Fruit fly (Drosophila melanogaster) whole organism, prepupa: ENCODE data around the gene TkR99D.

Experiments
- Blimp-1 ChIP-seq: fragments of 200-800 bp; sonication (Bioruptor generic); optimal IDR thresholded peaks from 3 replicates; lab custom pipeline; 2017; ENCODE audit warnings: missing biosample characterization, missing genetic modification characterization, mild to moderate bottlenecking, moderate library complexity, missing genetic modification reagents
- CG11294 ChIP-seq: fragments of 200-800 bp; sonication (Bioruptor generic); IDR thresholded peaks from 2 replicates; pipeline ENCODE4 v1.3.6; 2022; ENCODE audit warnings: missing biosample characterization, missing genetic modification characterization
- CG11762 ChIP-seq: fragments of 200-800 bp; sonication (Bioruptor generic); optimal IDR thresholded peaks from 3 replicates; lab custom pipeline; 2016; ENCODE audit warnings: missing biosample characterization, missing genetic modification characterization; ENCODE audit not compliant: insufficient read depth
- CG15336 ChIP-seq: fragments of 200-800 bp; sonication (Bioruptor generic); IDR thresholded peaks from 2 replicates; pipeline ENCODE4 v1.3.6; 2022; ENCODE audit warnings: missing biosample characterization, missing genetic modification characterization
- CG1621 ChIP-seq: fragments of 200-800 bp; sonication (Bioruptor generic); optimal IDR thresholded peaks from 3 replicates; lab custom pipeline; 2018; ENCODE audit warnings: missing biosample characterization, mild to moderate bottlenecking, missing genetic modification characterization
- CG32006 ChIP-seq: fragments of 200-800 bp; sonication (Bioruptor generic); optimal IDR thresholded peaks from 3 replicates; lab custom pipeline; 2017; ENCODE audit warnings: missing biosample characterization, mild to moderate bottlenecking, missing genetic modification characterization
- CG4318 ChIP-seq: fragments of 200-800 bp; sonication (Bioruptor generic); optimal IDR thresholded peaks from 3 replicates; lab custom pipeline; 2017; ENCODE audit warnings: missing biosample characterization, mild to moderate bottlenecking, missing genetic modification characterization
- CG8319 ChIP-seq: fragments of 200-800 bp; sonication (Bioruptor generic); optimal IDR thresholded peaks from 3 replicates; lab custom pipeline; 2016; ENCODE audit warnings: missing biosample characterization, missing genetic modification characterization
- CG8632 ChIP-seq: fragments of 200-800 bp; sonication (Bioruptor generic); optimal IDR thresholded peaks from 3 replicates; lab custom pipeline; 2016; ENCODE audit warnings: missing biosample characterization, missing genetic modification characterization
- Eip78C ChIP-seq: fragments of 200-800 bp; sonication (Bioruptor generic); peaks from one replicate; lab custom pipeline; 2016; ENCODE audit warnings: missing biosample characterization, missing genetic modification characterization
- Gug ChIP-seq: fragments of 200-800 bp; sonication (Bioruptor generic); IDR thresholded peaks from 2 replicates; pipeline ENCODE4 v1.3.6; 2022; ENCODE audit warnings: missing biosample characterization, missing genetic modification characterization
- Hr38 ChIP-seq: sonication (Bioruptor generic); optimal IDR thresholded peaks from 2 replicates; lab custom pipeline; 2016; ENCODE audit warnings: missing biosample characterization, missing genetic modification characterization
- Hr39 ChIP-seq: fragments of 200-800 bp; sonication (Bioruptor generic); optimal IDR thresholded peaks from 2 replicates; lab custom pipeline; 2016; ENCODE audit warnings: missing biosample characterization, missing genetic modification characterization
- Hr4 ChIP-seq: fragments of 200-800 bp; sonication (Bioruptor generic); optimal IDR thresholded peaks from 3 replicates; lab custom pipeline; 2016; ENCODE audit warnings: missing biosample characterization, missing genetic modification characterization
- Lpt ChIP-seq: fragments of 200-800 bp; sonication (Bioruptor generic); optimal IDR thresholded peaks from 3 replicates; lab custom pipeline; 2016; ENCODE audit warnings: missing biosample characterization, missing genetic modification characterization
- Smox ChIP-seq: fragments of 200-800 bp; sonication (Bioruptor generic); optimal IDR thresholded peaks from 3 replicates; lab custom pipeline; 2016; ENCODE audit warnings: missing biosample characterization, missing genetic modification characterization
- Sox102F ChIP-seq: fragments of 200-800 bp; sonication (Bioruptor generic); optimal IDR thresholded peaks from 2 replicates; lab custom pipeline; 2016; ENCODE audit warnings: missing biosample characterization, mild to moderate bottlenecking, missing genetic modification characterization
- Sox14 ChIP-seq: fragments of 200-800 bp; sonication (Bioruptor generic); optimal IDR thresholded peaks from 3 replicates; lab custom pipeline; 2016; ENCODE audit warnings: missing biosample characterization, missing genetic modification characterization
- Sox15 ChIP-seq: fragments of 200-800 bp; sonication (Bioruptor generic); optimal IDR thresholded peaks from 3 replicates; lab custom pipeline; 2016; ENCODE audit warnings: missing biosample characterization, missing genetic modification characterization
- achi ChIP-seq: fragments of 200-800 bp; sonication (Bioruptor generic); optimal IDR thresholded peaks from 3 replicates; lab custom pipeline; 2016; ENCODE audit warnings: missing biosample characterization, missing genetic modification characterization
- cyc ChIP-seq: fragments of 200-800 bp; sonication (Bioruptor generic); optimal IDR thresholded peaks from 3 replicates; lab custom pipeline; 2016; ENCODE audit warnings: missing biosample characterization, missing genetic modification characterization
- dsx ChIP-seq: fragments of 200-800 bp; optimal IDR thresholded peaks from 3 replicates; lab custom pipeline; 2019; ENCODE audit warnings: missing biosample characterization, mild to moderate bottlenecking, missing genetic modification characterization, moderate library complexity; ENCODE audit not compliant: poor library complexity, severe bottlenecking
- fkh ChIP-seq: fragments of 200-800 bp; sonication (Bioruptor generic); optimal IDR thresholded peaks from 3 replicates; lab custom pipeline; 2017; ENCODE audit warnings: missing biosample characterization, mild to moderate bottlenecking, missing genetic modification characterization, moderate library complexity
- spab ChIP-seq: fragments of 200-800 bp; sonication (Bioruptor generic); optimal IDR thresholded peaks from 2 replicates; lab custom pipeline; 2017; ENCODE audit warnings: missing biosample characterization, mild to moderate bottlenecking, missing genetic modification characterization, missing genetic modification reagents
- svp ChIP-seq: fragments of 200-800 bp; sonication (Bioruptor generic); peaks from one replicate; lab custom pipeline; 2016; ENCODE audit warnings: missing biosample characterization, missing genetic modification characterization
- topi ChIP-seq: fragments of 200-800 bp; sonication (Bioruptor generic); optimal IDR thresholded peaks from 3 replicates; lab custom pipeline; 2016; ENCODE audit warnings: missing biosample characterization, missing genetic modification characterization

Gene TkR99D

dm6 chr3R:29921916-29922315 lies 47.3 kb downstream of the TkR99D start, which contains the start of gene Jon99Ciii:
TSS of gene Jon99Ciii (plus strand) at chr3R:29922216.
- peak; percentile 42 for TF ChIP-seq svp (GFP tag; lab: Kevin White, UChicago)
- TF ChIP-seq, all 60 proteins: peak for 1; not testable (repeated sequence) for 59

DNA sequence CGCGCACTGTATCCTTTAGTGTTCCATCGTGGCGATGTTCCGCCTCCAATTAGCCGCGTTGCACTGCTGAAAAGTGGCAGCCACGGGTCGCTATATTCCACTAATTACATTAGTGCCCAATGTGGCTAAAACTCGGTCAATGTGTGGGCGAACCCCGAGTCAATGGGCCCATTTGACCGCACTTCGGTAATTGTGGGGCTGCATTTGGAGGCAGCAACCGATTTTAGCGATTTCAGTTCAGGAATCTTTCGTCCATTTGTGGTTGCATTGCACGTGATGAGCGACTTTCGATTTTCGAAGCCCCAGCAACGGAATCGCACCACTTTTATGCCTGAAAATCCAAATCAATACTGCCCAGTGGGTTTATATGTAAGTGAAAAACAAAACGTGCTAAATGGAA lies 49.1 kb downstream of the TkR99D start, which contains the start of gene trp:
TSS of gene trp (minus strand) at position 101 of the 400 bp plus-strand sequence.
- TF ChIP-seq Sox14 (no peak), Blimp-1 (no peak), CG4318 (GFP tag; lab: Kevin White, UChicago) (no peak)

DNA sequence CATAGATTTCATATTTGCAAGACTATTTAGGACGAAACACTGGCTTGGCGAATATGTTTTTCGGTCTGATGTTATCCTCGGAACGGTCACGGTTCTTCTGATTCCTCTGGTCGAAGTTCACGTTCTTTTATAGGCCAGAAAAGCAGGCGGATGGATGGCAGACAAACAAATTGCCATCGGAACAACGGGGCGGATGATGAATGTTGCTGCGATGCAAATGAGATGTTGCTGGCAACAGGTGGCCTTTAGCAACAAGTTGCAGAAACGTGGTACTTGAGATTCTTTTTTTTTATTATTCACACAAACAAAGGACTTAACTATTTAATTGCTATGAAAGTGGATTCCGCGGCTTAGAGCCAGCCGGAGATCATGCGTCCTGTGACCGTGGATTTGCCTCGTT lies 55.0 kb downstream of the TkR99D start, which contains the start of gene Capa:
TSS of gene Capa (minus strand) at position 101 of the 400 bp plus-strand sequence.
- no peak for TF ChIP-seq Hr4
- no peak for TF ChIP-seq CG8632 (GFP tag; lab: Kevin White, UChicago)
- no peak for TF ChIP-seq Eip78C (GFP tag; lab: Kevin White, UChicago)
- no peak for TF ChIP-seq Sox15 (GFP tag; lab: Kevin White, UChicago)
- TF ChIP-seq CG11762 (GFP tag; lab: Kevin White, UChicago), result no peak
- TF ChIP-seq Sox102F (GFP tag; lab: Kevin White, UChicago), result no peak
- no peak for TF ChIP-seq fkh (GFP tag; lab: Kevin White, UChicago)
- no peak for TF ChIP-seq spab (GFP tag; lab: Kevin White, UChicago)
- no peak for TF ChIP-seq CG1621 (tag; lab: Kevin White, UChicago)
- TF ChIP-seq Gug (GFP tag; lab: Robert Waterston, UW), result no peak
- TF ChIP-seq Lpt (GFP tag; lab: Kevin White, UChicago), result no peak
- TF ChIP-seq achi (GFP tag; lab: Kevin White, UChicago), result no peak
- no peak for TF ChIP-seq svp (GFP tag; lab: Kevin White, UChicago)
- no peak for TF ChIP-seq Hr38 (GFP tag; lab: Kevin White, UChicago)
- no peak for TF ChIP-seq topi (GFP tag; lab: Kevin White, UChicago)
- no peak for TF ChIP-seq CG15336
- TF ChIP-seq CG8319 (GFP tag; lab: Kevin White, UChicago), result no peak

dm6 chr3R:29907601-29908175 lies 61.6 kb downstream of the TkR99D start, which contains the start of gene CG31036:
TSS of gene CG31036 (plus strand) at chr3R:29908107.
- TF ChIP-seq CG32006 (GFP tag; lab: Kevin White, UChicago) (no peak), CG11294 (GFP tag; lab: Robert Waterston, UW) (no peak), Hr4 (no peak)

DNA sequence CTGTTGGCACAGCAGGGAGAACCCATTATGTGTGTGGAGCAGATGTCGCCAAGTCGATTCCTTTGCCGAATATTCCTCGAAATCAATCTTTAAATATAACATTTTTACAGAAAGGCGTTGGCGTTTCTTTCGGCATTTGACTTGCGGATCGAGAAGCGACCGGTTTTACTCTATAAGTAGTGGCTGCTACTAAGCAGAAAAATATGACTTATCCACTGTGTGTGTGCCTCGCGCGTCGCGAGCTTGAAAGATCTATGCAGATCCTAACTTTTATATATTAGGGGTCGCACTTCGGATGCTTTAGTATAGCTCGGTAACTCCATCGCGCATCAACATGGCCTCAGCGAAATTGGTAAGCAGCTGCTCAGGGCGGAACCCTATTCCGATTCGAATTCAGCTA lies 64.1 kb downstream of the TkR99D start, which contains the start of gene CG15515:
TSS of gene CG15515 (plus strand) at position 301 of the 400 bp plus-strand sequence.
- TF ChIP-seq spab (GFP tag; lab: Kevin White, UChicago), result no peak
- no peak for TF ChIP-seq dsx (GFP tag; lab: Kevin White, UChicago)
- TF ChIP-seq fkh (GFP tag; lab: Kevin White, UChicago), result no peak
- TF ChIP-seq Gug (GFP tag; lab: Robert Waterston, UW), result no peak
- no peak for TF ChIP-seq Smox (GFP tag; lab: Kevin White, UChicago)
- TF ChIP-seq Eip78C (GFP tag; lab: Kevin White, UChicago), result peak; percentile 33

- peak; percentile 60 for TF ChIP-seq Eip78C (GFP tag; lab: Kevin White, UChicago)
- TF ChIP-seq Sox102F (GFP tag; lab: Kevin White, UChicago), result no peak
- TF ChIP-seq fkh (GFP tag; lab: Kevin White, UChicago), result peak; percentile 30
- peak; percentile 11 for TF ChIP-seq cyc (GFP tag; lab: Kevin White, UChicago)
- peak; percentile 2 for TF ChIP-seq Hr39 (GFP tag; lab: Kevin White, UChicago)
- TF ChIP-seq, all 60 proteins: peak for 4
These were observed 65.4 kb downstream of the TkR99D start, which contains the start of gene CG15517 for dm6 chr3R:29903775-29904356. TSS of gene CG15517 (minus strand) at chr3R:29903825.
